Fruit fly (Drosophila melanogaster) whole organism, embryonic: ENCODE data around the gene Gpdh3.
A peak's percentile ranks its signal among the peaks of the same experiment; 100 is the strongest.

Experiments
- Abd-B ChIP-seq: fragments of 200-800 bp; sonication (Bioruptor generic); optimal IDR thresholded peaks from 2 replicates; lab custom pipeline; 2018; ENCODE audit warnings: missing biosample characterization, mild to moderate bottlenecking, missing genetic modification characterization, moderate library complexity
- BtbVII ChIP-seq: fragments of 200-800 bp; sonication (Bioruptor generic); optimal IDR thresholded peaks from 3 replicates; lab custom pipeline; 2017; ENCODE audit warnings: missing biosample characterization, mild to moderate bottlenecking, missing genetic modification characterization
- CG10209 ChIP-seq: fragments of 200-800 bp; sonication (Bioruptor generic); optimal IDR thresholded peaks from 3 replicates; lab custom pipeline; 2017; ENCODE audit warnings: missing biosample characterization, mild to moderate bottlenecking, missing genetic modification characterization, missing genetic modification reagents
- CG11247 ChIP-seq: fragments of 200-800 bp; sonication (Bioruptor generic); IDR thresholded peaks from 2 replicates; pipeline ENCODE4 v1.3.6; 2022; ENCODE audit warnings: missing biosample characterization, missing genetic modification characterization
- CG11695 ChIP-seq: fragments of 200-800 bp; sonication (Bioruptor generic); IDR thresholded peaks from 3 replicates; pipeline ENCODE4 v1.3.6; 2022; ENCODE audit warnings: missing biosample characterization, missing genetic modification characterization
- CG12071 ChIP-seq: fragments of 200-800 bp; sonication (Bioruptor generic); optimal IDR thresholded peaks from 3 replicates; lab custom pipeline; 2018; ENCODE audit warnings: missing biosample characterization, mild to moderate bottlenecking, missing genetic modification characterization
- CG13775 ChIP-seq: fragments of 200-800 bp; sonication (Bioruptor generic); optimal IDR thresholded peaks from 3 replicates; lab custom pipeline; 2017; ENCODE audit warnings: missing biosample characterization, mild to moderate bottlenecking, missing genetic modification characterization
- CG14050 ChIP-seq: fragments of 200-800 bp; sonication (Bioruptor generic); IDR thresholded peaks from 3 replicates; pipeline ENCODE4 v1.3.6; 2022; ENCODE audit warnings: missing biosample characterization, missing genetic modification characterization
- CG1647 ChIP-seq: fragments of 200-800 bp; sonication (Bioruptor generic); optimal IDR thresholded peaks from 3 replicates; lab custom pipeline; 2016; ENCODE audit warnings: missing biosample characterization, missing genetic modification characterization
- CG17385 ChIP-seq: fragments of 200-800 bp; sonication (Bioruptor generic); optimal IDR thresholded peaks from 3 replicates; lab custom pipeline; 2018; ENCODE audit warnings: missing biosample characterization, mild to moderate bottlenecking, missing genetic modification characterization
- CG18011 ChIP-seq: fragments of 200-800 bp; sonication (Bioruptor generic); optimal IDR thresholded peaks from 2 replicates; lab custom pipeline; 2017; ENCODE audit warnings: missing biosample characterization, missing genetic modification characterization, mild to moderate bottlenecking, moderate library complexity, missing genotype
- CG18262 ChIP-seq: fragments of 200-800 bp; optimal IDR thresholded peaks from 3 replicates; lab custom pipeline; 2019; ENCODE audit warnings: missing biosample characterization, mild to moderate bottlenecking, missing genetic modification characterization, moderate library complexity
- CG18619 ChIP-seq: fragments of 200-800 bp; sonication (Bioruptor generic); optimal IDR thresholded peaks from 3 replicates; lab custom pipeline; 2017; ENCODE audit warnings: missing biosample characterization, mild to moderate bottlenecking, missing genetic modification characterization
- CG18764 ChIP-seq: fragments of 200-800 bp; sonication (Bioruptor generic); optimal IDR thresholded peaks from 3 replicates; lab custom pipeline; 2016; ENCODE audit warnings: missing biosample characterization, missing genetic modification characterization
- CG2875 ChIP-seq: fragments of 200-800 bp; sonication (Bioruptor generic); optimal IDR thresholded peaks from 2 replicates; lab custom pipeline; 2017; ENCODE audit warnings: missing biosample characterization, mild to moderate bottlenecking, missing genetic modification characterization, missing genetic modification reagents
- CG31224 ChIP-seq: fragments of 200-800 bp; sonication (Bioruptor generic); IDR thresholded peaks from 2 replicates; pipeline ENCODE4 v1.3.6; 2022; ENCODE audit warnings: missing biosample characterization, missing genetic modification characterization
- CG31365 ChIP-seq: fragments of 200-800 bp; sonication (Bioruptor generic); optimal IDR thresholded peaks from 2 replicates; lab custom pipeline; 2018; ENCODE audit warnings: missing biosample characterization, mild to moderate bottlenecking, missing genetic modification characterization
- CG6813 ChIP-seq: fragments of 200-800 bp; sonication (Bioruptor generic); optimal IDR thresholded peaks from 2 replicates; lab custom pipeline; 2017; ENCODE audit warnings: missing biosample characterization, missing genetic modification characterization, mild to moderate bottlenecking, moderate library complexity, missing genetic modification reagents
- CG8924 ChIP-seq: fragments of 200-800 bp; optimal IDR thresholded peaks from 3 replicates; lab custom pipeline; 2019; ENCODE audit warnings: missing biosample characterization, mild to moderate bottlenecking, missing genetic modification characterization, moderate library complexity
- CG9727 ChIP-seq: fragments of 200-800 bp; sonication (Bioruptor generic); optimal IDR thresholded peaks from 3 replicates; lab custom pipeline; 2017; ENCODE audit warnings: missing biosample characterization, mild to moderate bottlenecking, missing genetic modification characterization
- Drgx ChIP-seq: fragments of 200-800 bp; sonication (Bioruptor generic); IDR thresholded peaks from 2 replicates; pipeline ENCODE4 v1.3.6; 2022; ENCODE audit warnings: missing biosample characterization, missing genetic modification characterization
- H2.0 ChIP-seq: fragments of 200-800 bp; sonication (Bioruptor generic); IDR thresholded peaks from 2 replicates; pipeline ENCODE4 v1.3.6; 2022; ENCODE audit warnings: missing biosample characterization, missing genetic modification characterization
- HLHmδ ChIP-seq: fragments of 200-800 bp; sonication (Bioruptor generic); optimal IDR thresholded peaks from 2 replicates; lab custom pipeline; 2018; ENCODE audit warnings: missing biosample characterization, mild to moderate bottlenecking, missing genetic modification characterization, moderate library complexity
- Hey ChIP-seq: fragments of 200-800 bp; sonication (Bioruptor generic); optimal IDR thresholded peaks from 3 replicates; lab custom pipeline; 2018; ENCODE audit warnings: missing biosample characterization, mild to moderate bottlenecking, missing genetic modification characterization
- Hmr ChIP-seq: fragments of 200-800 bp; sonication (Bioruptor generic); optimal IDR thresholded peaks from 3 replicates; lab custom pipeline; 2017; ENCODE audit warnings: mild to moderate bottlenecking, missing biosample characterization, missing genetic modification reagents, missing genetic modification characterization
- NC2β ChIP-seq: fragments of 200-800 bp; sonication (Bioruptor generic); optimal IDR thresholded peaks from 2 replicates; lab custom pipeline; 2016; ENCODE audit warnings: missing biosample characterization, missing genetic modification characterization
- Optix ChIP-seq: fragments of 200-800 bp; sonication (Bioruptor generic); IDR thresholded peaks from 3 replicates; pipeline ENCODE4 v1.3.6; 2022; ENCODE audit warnings: missing biosample characterization, missing genetic modification characterization
- Sry-β ChIP-seq: fragments of 200-800 bp; sonication (Bioruptor generic); optimal IDR thresholded peaks from 2 replicates; lab custom pipeline; 2018; ENCODE audit warnings: missing biosample characterization, mild to moderate bottlenecking, missing genetic modification characterization, moderate library complexity
- amos ChIP-seq: fragments of 200-800 bp; sonication (Bioruptor generic); IDR thresholded peaks from 2 replicates; pipeline ENCODE4 v1.3.6; 2022; ENCODE audit warnings: missing biosample characterization, missing genetic modification characterization; ENCODE audit not compliant: partially characterized antibody
- bigmax ChIP-seq: fragments of 200-800 bp; sonication (Bioruptor generic); optimal IDR thresholded peaks from 2 replicates; lab custom pipeline; 2018; ENCODE audit warnings: missing biosample characterization, mild to moderate bottlenecking, missing genetic modification characterization
- cad ChIP-seq: fragments of >200 bp; optimal IDR thresholded peaks from 2 replicates; lab custom pipeline; 2017; ENCODE audit warnings: missing biosample characterization, missing genetic modification characterization
- da ChIP-seq: fragments of 200-800 bp; sonication (Bioruptor generic); optimal IDR thresholded peaks from 2 replicates; lab custom pipeline; 2016; ENCODE audit warnings: missing biosample characterization, missing genetic modification characterization
- dm ChIP-seq: fragments of 200-800 bp; sonication (Bioruptor generic); optimal IDR thresholded peaks from 3 replicates; lab custom pipeline; 2016; ENCODE audit warnings: missing biosample characterization, missing genetic modification characterization
- fd64A ChIP-seq: fragments of 200-800 bp; sonication (Bioruptor generic); optimal IDR thresholded peaks from 3 replicates; lab custom pipeline; 2018; ENCODE audit warnings: missing biosample characterization, mild to moderate bottlenecking, missing genetic modification characterization
- hkb ChIP-seq, 2 experiments: fragments of 200-800 bp in 1 of 2; fragments of >200 bp in 1 of 2; sonication (Bioruptor generic) in 1 of 2; IDR thresholded peaks in 1 of 2; optimal IDR thresholded peaks in 1 of 2; 2 replicates each; pipeline versions ENCODE4 v1.3.6 to Lab custom; 2017 to 2022; ENCODE audit warnings: missing biosample characterization in 1 of 2, missing genetic modification characterization in 1 of 2
- hth ChIP-seq: fragments of >200 bp; optimal IDR thresholded peaks from 2 replicates; lab custom pipeline; 2017; ENCODE audit warnings: inconsistent platforms
- lola ChIP-seq, 3 experiments: fragments of >200 bp in 2 of 3; fragments of 200-800 bp in 1 of 3; sonication (Bioruptor generic) in 1 of 3; optimal IDR thresholded peaks; 2 replicates each; lab custom pipeline; 2017 to 2019; ENCODE audit warnings: missing biosample characterization in 3 of 3, missing genetic modification characterization in 3 of 3, mild to moderate bottlenecking in 1 of 3, moderate library complexity in 1 of 3
- mld ChIP-seq: fragments of 200-800 bp; sonication (Bioruptor generic); IDR thresholded peaks from 3 replicates; pipeline ENCODE4 v1.3.6; 2022; ENCODE audit warnings: missing biosample characterization, missing genetic modification characterization; ENCODE audit not compliant: partially characterized antibody
- nerfin-1 ChIP-seq: fragments of 200-800 bp; sonication (Bioruptor generic); optimal IDR thresholded peaks from 3 replicates; lab custom pipeline; 2019; ENCODE audit warnings: missing biosample characterization, mild to moderate bottlenecking, missing genetic modification characterization, moderate library complexity
- phol ChIP-seq: fragments of 200-800 bp; sonication (Bioruptor generic); optimal IDR thresholded peaks from 3 replicates; lab custom pipeline; 2018; ENCODE audit warnings: missing biosample characterization, mild to moderate bottlenecking, missing genetic modification characterization, moderate library complexity
- pita ChIP-seq: fragments of 200-800 bp; sonication (Bioruptor generic); optimal IDR thresholded peaks from 2 replicates; lab custom pipeline; 2017; ENCODE audit warnings: missing biosample characterization, mild to moderate bottlenecking, missing genetic modification characterization
- pzg ChIP-seq: fragments of 200-800 bp; sonication (Bioruptor generic); optimal IDR thresholded peaks from 3 replicates; lab custom pipeline; 2018; ENCODE audit warnings: missing biosample characterization, mild to moderate bottlenecking, missing genetic modification characterization, moderate library complexity
- row ChIP-seq: fragments of 200-800 bp; sonication (Bioruptor generic); IDR thresholded peaks from 3 replicates; pipeline ENCODE4 v1.3.6; 2022; ENCODE audit warnings: missing biosample characterization, missing genetic modification characterization
- tna ChIP-seq: fragments of 200-800 bp; sonication (Bioruptor generic); IDR thresholded peaks from 2 replicates; pipeline ENCODE4 v1.3.6; 2022; ENCODE audit warnings: missing biosample characterization, missing genetic modification characterization; ENCODE audit not compliant: partially characterized antibody
- trem ChIP-seq: fragments of 200-800 bp; optimal IDR thresholded peaks from 3 replicates; lab custom pipeline; 2019; ENCODE audit warnings: missing biosample characterization, mild to moderate bottlenecking, missing genetic modification characterization, moderate library complexity
- ttk ChIP-seq: fragments of 200-800 bp; sonication (Bioruptor generic); IDR thresholded peaks from 2 replicates; pipeline ENCODE4 v2.1.2; 2022; ENCODE audit warnings: missing biosample characterization, missing genetic modification characterization
- vvl ChIP-seq: fragments of 200-800 bp; sonication (Bioruptor generic); IDR thresholded peaks from 2 replicates; pipeline ENCODE4 v1.3.6; 2022; ENCODE audit warnings: missing biosample characterization, missing genetic modification characterization
- yki ChIP-seq: fragments of >200 bp; optimal IDR thresholded peaks from 3 replicates; lab custom pipeline; 2018
- z ChIP-seq: fragments of 200-800 bp; sonication (Bioruptor generic); IDR thresholded peaks from 3 replicates; pipeline ENCODE4 v1.3.6; 2022; ENCODE audit warnings: missing biosample characterization, missing genetic modification characterization

Gpdh3 gene

dm6 chr3R:22362218-22362907 is 19.5 kb upstream of the Gpdh3 start, which contains the start of the genes JMJD6, CG7071 and Muted (continued):
- TF ChIP-seq hkb (optimal IDR thresholded peaks at IDR 0.05; lab: Kevin White, UChicago): peak; percentile 58
- peak; percentile 90 for TF ChIP-seq hkb (GFP tag; IDR thresholded peaks at IDR 0.05; lab: Robert Waterston, UW)
- TF ChIP-seq dm: peak; percentile 84
- TF ChIP-seq CG9727: peak; percentile 89
- peak; percentile 91 for TF ChIP-seq ttk (GFP tag; lab: Robert Waterston, UW)
- peak; percentile 88 for TF ChIP-seq Optix (GFP tag; lab: Robert Waterston, UW)
- TF ChIP-seq da (GFP tag; lab: Kevin White, UChicago): peak; percentile 34
- peak; percentile 82 for TF ChIP-seq CG8924 (tag; lab: Kevin White, UChicago)
- peak; percentile 84 for TF ChIP-seq CG17385 (GFP tag; lab: Kevin White, UChicago)
- TF ChIP-seq Sry-β (GFP tag; lab: Kevin White, UChicago): peak; percentile 56
- TF ChIP-seq CG1647 (GFP tag; lab: Kevin White, UChicago): peak; percentile 91
- TF ChIP-seq CG18764 (GFP tag; lab: Kevin White, UChicago): peak; percentile 87
- TF ChIP-seq CG10209 (GFP tag; lab: Kevin White, UChicago): peak; percentile 90
- peak; percentile 87 for TF ChIP-seq CG11695 (GFP tag; lab: Robert Waterston, UW)
- peak; percentile 80 for TF ChIP-seq CG31224
- peak; percentile 98 for TF ChIP-seq row (GFP tag; lab: Robert Waterston, UW)
- peak; percentile 63 for TF ChIP-seq Hey (tag; lab: Kevin White, UChicago)
- peak; percentile 93 for TF ChIP-seq Hmr (GFP tag; lab: Kevin White, UChicago)
- TF ChIP-seq yki (lab: Kevin White, UChicago): no peak
- TF ChIP-seq pzg (GFP tag; lab: Kevin White, UChicago): peak; percentile 79
- peak; percentile 72 for TF ChIP-seq CG2875 (GFP tag; lab: Kevin White, UChicago)
- peak; percentile 92 for TF ChIP-seq Abd-B (GFP tag; lab: Kevin White, UChicago)
- TF ChIP-seq CG13775 (GFP tag; lab: Kevin White, UChicago): peak; percentile 94
- peak; percentile 85 for TF ChIP-seq CG18011
- TF ChIP-seq pita (GFP tag; lab: Kevin White, UChicago): no peak
- peak; percentile 42; the same call in 1 of the 2 replicates for TF ChIP-seq tna (GFP tag; lab: Robert Waterston, UW)
- peak; percentile 85 for TF ChIP-seq H2.0 (GFP tag; lab: Robert Waterston, UW)
- peak; percentile 26 for TF ChIP-seq fd64A (GFP tag; lab: Kevin White, UChicago)
- peak; percentile 32 for TF ChIP-seq CG6813 (GFP tag; lab: Kevin White, UChicago)
- TF ChIP-seq hth (lab: Kevin White, UChicago): no peak
- TF ChIP-seq CG14050 (GFP tag; lab: Robert Waterston, UW): peak; percentile 85
- TF ChIP-seq lola (GFP tag; optimal IDR thresholded peaks at IDR 0.05; lab: Kevin White, UChicago): peak in 1 of 3 experiments; percentile 88
- TF ChIP-seq trem (tag; lab: Kevin White, UChicago): peak; percentile 82
- TF ChIP-seq NC2β (GFP tag; lab: Kevin White, UChicago): peak; percentile 84
- TF ChIP-seq CG11247 (GFP tag; lab: Robert Waterston, UW): peak; percentile 91
- peak; percentile 93 for TF ChIP-seq phol (tag; lab: Kevin White, UChicago)
- TF ChIP-seq amos (GFP tag; lab: Robert Waterston, UW): peak; percentile 69
- peak; percentile 30 for TF ChIP-seq CG31365 (tag; lab: Kevin White, UChicago)
- TF ChIP-seq z (GFP tag; lab: Robert Waterston, UW): peak; percentile 47; the same call in 2 of the 3 replicates
- TF ChIP-seq CG12071 (GFP tag; lab: Kevin White, UChicago): peak; percentile 67
- TF ChIP-seq HLHmδ (GFP tag; lab: Kevin White, UChicago): no peak
- TF ChIP-seq vvl (GFP tag; lab: Robert Waterston, UW): peak; percentile 94
- peak; percentile 76 for TF ChIP-seq CG18262 (tag; lab: Kevin White, UChicago)
- peak; percentile 88 for TF ChIP-seq nerfin-1 (tag; lab: Kevin White, UChicago)
- TF ChIP-seq bigmax (GFP tag; lab: Kevin White, UChicago): no peak
- no peak for TF ChIP-seq mld (GFP tag; lab: Robert Waterston, UW)
- no peak for TF ChIP-seq cad (GFP tag; lab: Kevin White, UChicago)
- peak; percentile 85 for TF ChIP-seq Drgx (GFP tag; lab: Robert Waterston, UW)
- TF ChIP-seq BtbVII (GFP tag; lab: Kevin White, UChicago): peak; percentile 85
- TF ChIP-seq CG18619 (GFP tag; lab: Kevin White, UChicago): peak; percentile 83
